Worm (Caenorhabditis elegans) whole organism, L1 larva: Measurements from ENCODE around the gene lips-3.

Experiments
- C16A3.4 ChIP-seq: fragments of 150-350 bp; optimal IDR thresholded peaks from 2 replicates; lab custom pipeline; 2014; ENCODE audit warnings: missing biosample characterization, missing genetic modification characterization
- C34B4.2 ChIP-seq: sonication (generic microtip); optimal IDR thresholded peaks from 2 replicates; lab custom pipeline; 2017; ENCODE audit warnings: mild to moderate bottlenecking, missing genetic modification characterization, missing compliant biosample characterization
- F16B12.6 ChIP-seq: fragments of 150-350 bp; optimal IDR thresholded peaks from 2 replicates; lab custom pipeline; 2014; ENCODE audit warnings: missing biosample characterization, missing genetic modification characterization
- aly-2 ChIP-seq: fragments of 150-350 bp; optimal IDR thresholded peaks from 2 replicates; lab custom pipeline; 2014; ENCODE audit warnings: missing biosample characterization, missing genetic modification characterization
- ama-1 ChIP-seq: fragments of 150-350 bp; optimal IDR thresholded peaks from 2 replicates; lab custom pipeline; 2014
- ceh-8 ChIP-seq: fragments of 200-800 bp; sonication (Bioruptor generic); optimal IDR thresholded peaks from 2 replicates; lab custom pipeline; 2018; ENCODE audit warnings: mild to moderate bottlenecking, missing genetic modification characterization, moderate library complexity, missing compliant biosample characterization
- ceh-82 ChIP-seq, 3 experiments: fragments of 150-350 bp in 1 of 3; sonication (generic microtip) in 2 of 3; optimal IDR thresholded peaks; 2 replicates each; lab custom pipeline; 2014 to 2017; ENCODE audit warnings: missing biosample characterization in 3 of 3, missing genetic modification characterization in 3 of 3
- ceh-88 ChIP-seq: fragments of 200-800 bp; sonication (Bioruptor generic); IDR thresholded peaks from 2 replicates; pipeline ENCODE4 v1.3.6; 2022; ENCODE audit warnings: missing genetic modification characterization, missing compliant biosample characterization
- dpl-1 ChIP-seq, 3 experiments: fragments of 150-350 bp in 2 of 3; sonication (generic microtip) in 1 of 3; optimal IDR thresholded peaks; 2 replicates each; lab custom pipeline; 2014 to 2017; ENCODE audit warnings: missing biosample characterization in 3 of 3, missing genetic modification characterization in 3 of 3, missing genetic modification reagents in 3 of 3
- dsc-1 ChIP-seq: sonication (generic microtip); optimal IDR thresholded peaks from 2 replicates; lab custom pipeline; 2016; ENCODE audit warnings: mild to moderate bottlenecking, missing genetic modification characterization, missing compliant biosample characterization
- efl-1 ChIP-seq, 4 experiments: fragments of 150-350 bp; optimal IDR thresholded peaks in 3 of 4; peaks in 1 of 4; 1 replicate in 1 of 4; 2 replicates in 3 of 4; lab custom pipeline; 2014; ENCODE audit warnings: missing biosample characterization in 2 of 4, missing genetic modification characterization in 2 of 4, missing genetic modification reagents in 2 of 4
- egl-13 ChIP-seq: sonication (generic microtip); optimal IDR thresholded peaks from 2 replicates; lab custom pipeline; 2016; ENCODE audit warnings: missing genotype, missing genetic modification reagents, missing genetic modification characterization, missing compliant biosample characterization
- elt-2 ChIP-seq: sonication (generic microtip); optimal IDR thresholded peaks from 2 replicates; lab custom pipeline; 2016; ENCODE audit warnings: missing genetic modification characterization, mild to moderate bottlenecking, inconsistent platforms, missing compliant biosample characterization, missing genetic modification reagents
- elt-3 ChIP-seq, 6 experiments: fragments of 150-350 bp in 1 of 6; sonication (generic microtip); optimal IDR thresholded peaks; 2 replicates each; lab custom pipeline; 2017 to 2018; ENCODE audit warnings: missing biosample characterization in 6 of 6, missing genetic modification characterization in 6 of 6, inconsistent platforms in 1 of 6
- fkh-10 ChIP-seq: sonication (generic microtip); optimal IDR thresholded peaks from 2 replicates; lab custom pipeline; 2017; ENCODE audit warnings: missing biosample characterization, missing genetic modification reagents, missing genetic modification characterization
- fkh-4 ChIP-seq: sonication (generic microtip); optimal IDR thresholded peaks from 2 replicates; lab custom pipeline; 2016; ENCODE audit warnings: missing compliant biosample characterization, missing genetic modification characterization, borderline replicate concordance
- fos-1 ChIP-seq: fragments of 150-350 bp; optimal IDR thresholded peaks from 2 replicates; lab custom pipeline; 2014; ENCODE audit warnings: missing biosample characterization, missing genetic modification characterization
- hlh-17 ChIP-seq: fragments of 200-800 bp; sonication (Bioruptor generic); optimal IDR thresholded peaks from 2 replicates; lab custom pipeline; 2018; ENCODE audit warnings: missing genetic modification characterization, mild to moderate bottlenecking, missing compliant biosample characterization, moderate library complexity, borderline replicate concordance
- lin-13 ChIP-seq: fragments of 150-350 bp; optimal IDR thresholded peaks from 2 replicates; lab custom pipeline; 2014; ENCODE audit warnings: missing biosample characterization, missing genetic modification reagents, missing genetic modification characterization
- lin-14 ChIP-seq: fragments of 200-800 bp; sonication (Bioruptor generic); optimal IDR thresholded peaks from 2 replicates; lab custom pipeline; 2018; ENCODE audit warnings: mild to moderate bottlenecking, missing genetic modification characterization, moderate library complexity, missing compliant biosample characterization
- lin-15B ChIP-seq: fragments of 150-350 bp; sonication (generic microtip); optimal IDR thresholded peaks from 3 replicates; lab custom pipeline; 2014; ENCODE audit warnings: missing biosample characterization, missing genetic modification characterization
- lin-39 ChIP-seq: fragments of 150-350 bp; optimal IDR thresholded peaks from 2 replicates; lab custom pipeline; 2014; ENCODE audit warnings: missing biosample characterization, missing genetic modification reagents, missing genetic modification characterization
- lir-3 ChIP-seq: sonication (generic microtip); optimal IDR thresholded peaks from 2 replicates; lab custom pipeline; 2016; ENCODE audit warnings: mild to moderate bottlenecking, missing genetic modification characterization, moderate library complexity, missing compliant biosample characterization; ENCODE audit not compliant: poor library complexity
- mab-9 ChIP-seq: fragments of 200-800 bp; sonication (Bioruptor generic); IDR thresholded peaks from 2 replicates; pipeline ENCODE4 v1.3.6; 2022; ENCODE audit warnings: missing genetic modification reagents, missing genetic modification characterization, missing compliant biosample characterization
- mdl-1 ChIP-seq, 2 experiments: fragments of 150-350 bp; optimal IDR thresholded peaks; 2 replicates each; lab custom pipeline; 2014 to 2017; ENCODE audit warnings: missing biosample characterization in 2 of 2, missing genetic modification characterization in 2 of 2, inconsistent platforms in 1 of 2
- mep-1 ChIP-seq: fragments of 150-350 bp; optimal IDR thresholded peaks from 2 replicates; lab custom pipeline; 2014; ENCODE audit warnings: missing biosample characterization, missing genetic modification characterization
- nhr-11 ChIP-seq: fragments of 150-350 bp; optimal IDR thresholded peaks from 2 replicates; lab custom pipeline; 2014; ENCODE audit warnings: missing biosample characterization, missing genetic modification characterization
- nhr-12 ChIP-seq: sonication (generic microtip); optimal IDR thresholded peaks from 2 replicates; lab custom pipeline; 2017; ENCODE audit warnings: missing biosample characterization, missing genetic modification characterization
- nhr-20 ChIP-seq: sonication (generic microtip); optimal IDR thresholded peaks from 2 replicates; lab custom pipeline; 2016; ENCODE audit warnings: mild to moderate bottlenecking, missing genetic modification characterization, missing compliant biosample characterization
- nhr-71 ChIP-seq: sonication (generic microtip); optimal IDR thresholded peaks from 2 replicates; lab custom pipeline; 2016; ENCODE audit warnings: mild to moderate bottlenecking, missing genetic modification characterization, moderate library complexity, missing compliant biosample characterization
- nhr-76 ChIP-seq: sonication (generic microtip); optimal IDR thresholded peaks from 2 replicates; lab custom pipeline; 2017; ENCODE audit warnings: missing biosample characterization, missing genetic modification characterization
- nhr-84 ChIP-seq: sonication (generic microtip); optimal IDR thresholded peaks from 2 replicates; lab custom pipeline; 2017; ENCODE audit warnings: missing biosample characterization, missing genetic modification characterization
- nhr-85 ChIP-seq: sonication (generic microtip); peaks from one replicate; lab custom pipeline; 2016; ENCODE audit warnings: missing genetic modification characterization, inconsistent platforms, missing compliant biosample characterization
- nhr-90 ChIP-seq: sonication (generic microtip); optimal IDR thresholded peaks from 2 replicates; lab custom pipeline; 2016; ENCODE audit warnings: mild to moderate bottlenecking, missing genetic modification characterization, missing compliant biosample characterization; ENCODE audit not compliant: poor library complexity
- pax-3 ChIP-seq: fragments of 200-800 bp; sonication (Bioruptor generic); optimal IDR thresholded peaks from 2 replicates; lab custom pipeline; 2018; ENCODE audit warnings: mild to moderate bottlenecking, missing genetic modification characterization, moderate library complexity, missing compliant biosample characterization
- pqm-1 ChIP-seq: sonication (generic microtip); optimal IDR thresholded peaks from 3 replicates; lab custom pipeline; 2017; ENCODE audit warnings: missing biosample characterization, missing genetic modification characterization
- rnt-1 ChIP-seq: sonication (generic microtip); optimal IDR thresholded peaks from 2 replicates; lab custom pipeline; 2016; ENCODE audit warnings: mild to moderate bottlenecking, missing genetic modification characterization, moderate library complexity, missing compliant biosample characterization
- swsn-7 ChIP-seq: sonication (generic microtip); optimal IDR thresholded peaks from 2 replicates; lab custom pipeline; 2016; ENCODE audit warnings: missing genetic modification characterization, missing compliant biosample characterization
- unc-130 ChIP-seq: fragments of 150-350 bp; optimal IDR thresholded peaks from 2 replicates; lab custom pipeline; 2017; ENCODE audit warnings: missing biosample characterization, missing genetic modification characterization, inconsistent platforms
- unc-86 ChIP-seq: sonication (generic microtip); optimal IDR thresholded peaks from 2 replicates; lab custom pipeline; 2016; ENCODE audit warnings: missing genetic modification characterization, missing compliant biosample characterization
- unc-98 ChIP-seq: fragments of 200-800 bp; sonication (Bioruptor generic); IDR thresholded peaks from 2 replicates; pipeline ENCODE4 v1.3.6; 2022; ENCODE audit warnings: missing genetic modification characterization, missing compliant biosample characterization
- vab-15 ChIP-seq: sonication (generic microtip); optimal IDR thresholded peaks from 2 replicates; lab custom pipeline; 2017; ENCODE audit warnings: missing genotype, mild to moderate bottlenecking, missing genetic modification characterization, missing compliant biosample characterization
- xbp-1 ChIP-seq: sonication (generic microtip); optimal IDR thresholded peaks from 2 replicates; lab custom pipeline; 2016; ENCODE audit warnings: missing genetic modification characterization, missing compliant biosample characterization
- zag-1 ChIP-seq: fragments of 150-350 bp; optimal IDR thresholded peaks from 2 replicates; lab custom pipeline; 2014; ENCODE audit warnings: missing biosample characterization, missing genetic modification characterization
- ztf-11 ChIP-seq, 2 experiments: sonication (generic microtip); optimal IDR thresholded peaks; 2 replicates each; lab custom pipeline; 2016 to 2017; ENCODE audit warnings: missing genetic modification characterization in 2 of 2, missing biosample characterization in 1 of 2, missing compliant biosample characterization in 1 of 2
- ztf-4 ChIP-seq: fragments of 150-350 bp; optimal IDR thresholded peaks from 2 replicates; lab custom pipeline; 2014; ENCODE audit warnings: missing biosample characterization, missing genetic modification characterization

The lips-3 gene

ce11 chrIII:4653374-4653773 lies 37.0 kb downstream of the lips-3 start:
- TF ChIP-seq nhr-71 (tag; lab: Kevin White, UChicago): no peak
- no peak for TF ChIP-seq dpl-1 (GFP tag; optimal IDR thresholded peaks at IDR 0.05; lab: Kevin White, UChicago)
- TF ChIP-seq hlh-17 (GFP tag; lab: Kevin White, UChicago): no peak
- no peak for TF ChIP-seq nhr-90 (tag; lab: Kevin White, UChicago)
- TF ChIP-seq pqm-1: no peak
- no peak for TF ChIP-seq lin-13 (GFP tag; lab: Kevin White, UChicago)
- no peak for TF ChIP-seq C34B4.2 (tag; lab: Kevin White, UChicago)
- TF ChIP-seq vab-15: no peak
- TF ChIP-seq nhr-12: no peak

- TF ChIP-seq F16B12.6 (tag; lab: Kevin White, UChicago) (no peak), elt-2 (tag; lab: Kevin White, UChicago) (peak; percentile 0), nhr-85 (peak; percentile 47)
Measured at ce11 chrIII:4653912-4654311, 37.6 kb downstream of the lips-3 start.

ce11 chrIII:4655402-4655801 lies 39.1 kb downstream of the lips-3 start, which contains the start of gene T23F11.2:
Gene T23F11.2 (minus strand): TSS chrIII:4655502.
- TF ChIP-seq egl-13 (tag; lab: Kevin White, UChicago) (no peak), nhr-85 (no peak), elt-2 (tag; lab: Kevin White, UChicago) (no peak), elt-3 (tag; optimal IDR thresholded peaks at IDR 0.05; lab: Kevin White, UChicago) (no peak), mab-9 (GFP tag; lab: Robert Waterston, UW) (no peak), aly-2 (tag; lab: Kevin White, UChicago) (no peak), lir-3 (tag; lab: Kevin White, UChicago) (no peak), ceh-8 (GFP tag; lab: Kevin White, UChicago) (no peak), lin-15B (tag; lab: Kevin White, UChicago) (no peak), ceh-88 (GFP tag; lab: Robert Waterston, UW) (no peak), unc-98 (no peak)
- TF ChIP-seq, all 84 proteins: peak for 0

- TF ChIP-seq nhr-20: no peak
- TF ChIP-seq lir-3 (tag; lab: Kevin White, UChicago): no peak
- peak; percentile 41 for TF ChIP-seq mep-1 (tag; lab: Kevin White, UChicago)
- TF ChIP-seq F16B12.6 (tag; lab: Kevin White, UChicago): no peak
- no peak for TF ChIP-seq C16A3.4 (tag; lab: Kevin White, UChicago)
- peak; percentile 51 to 67 (median 53) for TF ChIP-seq ceh-82 (tag; optimal IDR thresholded peaks at IDR 0.05; lab: Kevin White, UChicago)
- no peak for TF ChIP-seq lin-39
- no peak for TF ChIP-seq ztf-4
- TF ChIP-seq nhr-76 (tag; lab: Kevin White, UChicago): no peak
- peak; percentile 36 for TF ChIP-seq pax-3
- TF ChIP-seq fos-1 (tag; lab: Kevin White, UChicago): no peak
- no peak for TF ChIP-seq dsc-1
- no peak for TF ChIP-seq ztf-11 (tag; optimal IDR thresholded peaks at IDR 0.05; lab: Kevin White, UChicago)
- TF ChIP-seq zag-1 (tag; lab: Kevin White, UChicago): no peak
- TF ChIP-seq mdl-1 (tag; optimal IDR thresholded peaks at IDR 0.05; lab: Kevin White, UChicago): no peak
- peak; percentile 31 to 40 for TF ChIP-seq efl-1 (optimal IDR thresholded peaks at IDR 0.05; lab: Kevin White, UChicago)
- TF ChIP-seq efl-1 (GFP tag; optimal IDR thresholded peaks at IDR 0.05 in 1 of 2; lab: Kevin White, UChicago): peak in 1 of 2 experiments; percentile 11
- no peak for TF ChIP-seq nhr-84 (tag; lab: Kevin White, UChicago)
- no peak for TF ChIP-seq pqm-1
- peak; percentile 92 for TF ChIP-seq lin-14 (GFP tag; lab: Kevin White, UChicago)
- TF ChIP-seq unc-86 (tag; lab: Kevin White, UChicago): peak; percentile 64
- no peak for TF ChIP-seq nhr-85
- TF ChIP-seq C34B4.2 (tag; lab: Kevin White, UChicago): no peak
- TF ChIP-seq nhr-11 (tag; lab: Kevin White, UChicago): no peak
- TF ChIP-seq unc-130: no peak
- peak; percentile 13 for TF ChIP-seq rnt-1 (tag; lab: Kevin White, UChicago)
- peak; percentile 38 for TF ChIP-seq fkh-10
- no peak for TF ChIP-seq elt-2 (tag; lab: Kevin White, UChicago)
- peak; percentile 29 for TF ChIP-seq xbp-1 (tag; lab: Kevin White, UChicago)
- no peak for TF ChIP-seq fkh-4 (tag; lab: Kevin White, UChicago)
- no peak for TF ChIP-seq ama-1 (lab: Kevin White, UChicago)
- TF ChIP-seq swsn-7 (tag; lab: Kevin White, UChicago): peak; percentile 53
Measured at ce11 chrIII:4656415-4656814, 40.1 kb downstream of the lips-3 start.
